Worm (Caenorhabditis elegans) whole organism, L3 larva: Measurements from ENCODE around the gene Y47D7A.17.

Experiments
- ZK546.5 ChIP-seq: sonication (generic microtip); optimal IDR thresholded peaks from 2 replicates; lab custom pipeline; 2017; ENCODE audit warnings: missing biosample characterization, missing genetic modification characterization
- aly-2 ChIP-seq: fragments of 150-350 bp; optimal IDR thresholded peaks from 2 replicates; lab custom pipeline; 2014; ENCODE audit warnings: missing biosample characterization, missing genetic modification characterization
- ama-1 ChIP-seq: fragments of 150-350 bp; optimal IDR thresholded peaks from 2 replicates; lab custom pipeline; 2018
- ceh-16 ChIP-seq: sonication (generic microtip); optimal IDR thresholded peaks from 2 replicates; lab custom pipeline; 2017; ENCODE audit warnings: missing biosample characterization, missing genetic modification characterization
- ceh-28 ChIP-seq: fragments of 150-350 bp; optimal IDR thresholded peaks from 2 replicates; lab custom pipeline; 2014; ENCODE audit warnings: missing biosample characterization, missing genetic modification reagents, missing genetic modification characterization
- ceh-82 ChIP-seq: fragments of 150-350 bp; optimal IDR thresholded peaks from 2 replicates; lab custom pipeline; 2014; ENCODE audit warnings: missing biosample characterization, missing genetic modification characterization
- ceh-9 ChIP-seq: sonication (generic microtip); optimal IDR thresholded peaks from 2 replicates; lab custom pipeline; 2018; ENCODE audit warnings: missing biosample characterization, missing genetic modification characterization
- daf-12 ChIP-seq: fragments of 150-350 bp; optimal IDR thresholded peaks from 2 replicates; lab custom pipeline; 2014; ENCODE audit warnings: missing biosample characterization, missing genetic modification reagents, missing genetic modification characterization
- egl-27 ChIP-seq: sonication (generic microtip); optimal IDR thresholded peaks from 4 replicates; lab custom pipeline; 2017; ENCODE audit warnings: missing biosample characterization, missing genetic modification reagents, missing genetic modification characterization
- elt-1 ChIP-seq: fragments of 150-350 bp; optimal IDR thresholded peaks from 2 replicates; lab custom pipeline; 2014; ENCODE audit warnings: missing biosample characterization, missing genetic modification characterization
- elt-2 ChIP-seq: sonication (generic microtip); optimal IDR thresholded peaks from 2 replicates; lab custom pipeline; 2016; ENCODE audit warnings: missing genetic modification reagents, mild to moderate bottlenecking, missing genetic modification characterization, missing compliant biosample characterization
- elt-3 ChIP-seq, 3 experiments: fragments of 150-350 bp in 1 of 3; sonication (generic microtip) in 2 of 3; optimal IDR thresholded peaks; 2 replicates in 2 of 3; 4 replicates in 1 of 3; lab custom pipeline; 2014 to 2017; ENCODE audit warnings: missing biosample characterization in 3 of 3, missing genetic modification characterization in 3 of 3
- fkh-10 ChIP-seq: sonication (generic microtip); optimal IDR thresholded peaks from 2 replicates; lab custom pipeline; 2017; ENCODE audit warnings: missing biosample characterization, missing genetic modification reagents, missing genetic modification characterization
- fkh-2 ChIP-seq: fragments of 150-350 bp; optimal IDR thresholded peaks from 2 replicates; lab custom pipeline; 2014; ENCODE audit warnings: missing biosample characterization, missing genetic modification reagents, missing genetic modification characterization
- hmg-11 ChIP-seq: sonication (generic microtip); optimal IDR thresholded peaks from 2 replicates; lab custom pipeline; 2016; ENCODE audit warnings: missing genetic modification characterization, missing compliant biosample characterization
- lin-15B ChIP-seq: fragments of 150-350 bp; optimal IDR thresholded peaks from 2 replicates; lab custom pipeline; 2014; ENCODE audit warnings: missing biosample characterization, missing genetic modification characterization
- mdl-1 ChIP-seq: fragments of 150-350 bp; optimal IDR thresholded peaks from 2 replicates; lab custom pipeline; 2014; ENCODE audit warnings: missing biosample characterization, missing genetic modification characterization
- mml-1 ChIP-seq: fragments of 150-350 bp; sonication (generic microtip); optimal IDR thresholded peaks from 3 replicates; lab custom pipeline; 2014; ENCODE audit warnings: missing biosample characterization, missing genetic modification characterization
- nfya-1 ChIP-seq: sonication (generic microtip); optimal IDR thresholded peaks from 2 replicates; lab custom pipeline; 2017; ENCODE audit warnings: missing genetic modification characterization, mild to moderate bottlenecking, missing compliant biosample characterization, antibody characterized with exemption, moderate library complexity; ENCODE audit not compliant: insufficient read depth
- nhr-11 ChIP-seq: fragments of 150-350 bp; optimal IDR thresholded peaks from 2 replicates; lab custom pipeline; 2014; ENCODE audit warnings: missing biosample characterization, missing genetic modification characterization
- nhr-237 ChIP-seq: fragments of 150-350 bp; optimal IDR thresholded peaks from 2 replicates; lab custom pipeline; 2014; ENCODE audit warnings: missing biosample characterization, missing genetic modification characterization
- nhr-25 ChIP-seq: sonication (generic microtip); optimal IDR thresholded peaks from 2 replicates; lab custom pipeline; 2017; ENCODE audit warnings: missing biosample characterization, missing genetic modification characterization
- nhr-28 ChIP-seq: fragments of 150-350 bp; optimal IDR thresholded peaks from 2 replicates; lab custom pipeline; 2014; ENCODE audit warnings: missing biosample characterization, missing genetic modification characterization
- nhr-43 ChIP-seq: sonication (generic microtip); optimal IDR thresholded peaks from 2 replicates; lab custom pipeline; 2016; ENCODE audit warnings: mild to moderate bottlenecking, missing genetic modification characterization, missing compliant biosample characterization; ENCODE audit not compliant: poor library complexity, severe bottlenecking
- nhr-67 ChIP-seq: fragments of 150-350 bp; optimal IDR thresholded peaks from 2 replicates; lab custom pipeline; 2014; ENCODE audit warnings: missing biosample characterization, missing genetic modification characterization
- nhr-76 ChIP-seq: fragments of 150-350 bp; sonication (generic microtip); optimal IDR thresholded peaks from 5 replicates; lab custom pipeline; 2014; ENCODE audit warnings: missing biosample characterization, missing genetic modification characterization
- nhr-77 ChIP-seq: fragments of 150-350 bp; optimal IDR thresholded peaks from 2 replicates; lab custom pipeline; 2014; ENCODE audit warnings: missing biosample characterization, missing genetic modification characterization
- pqm-1 ChIP-seq: fragments of 150-350 bp; optimal IDR thresholded peaks from 2 replicates; lab custom pipeline; 2017; ENCODE audit warnings: missing biosample characterization, missing genetic modification characterization, inconsistent platforms
- sea-2 ChIP-seq: fragments of 150-350 bp; sonication (generic microtip); optimal IDR thresholded peaks from 4 replicates; lab custom pipeline; 2014; ENCODE audit warnings: missing biosample characterization, missing genetic modification reagents, missing genetic modification characterization
- skn-1 ChIP-seq: fragments of 150-350 bp; optimal IDR thresholded peaks from 2 replicates; lab custom pipeline; 2014; ENCODE audit warnings: missing biosample characterization, missing genetic modification characterization
- snpc-4 ChIP-seq: fragments of 150-350 bp; optimal IDR thresholded peaks from 2 replicates; lab custom pipeline; 2014; ENCODE audit warnings: missing biosample characterization, missing genetic modification characterization
- unc-62 ChIP-seq: fragments of 150-350 bp; sonication (generic microtip); optimal IDR thresholded peaks from 4 replicates; lab custom pipeline; 2014; ENCODE audit warnings: missing biosample characterization, missing genetic modification reagents, missing genetic modification characterization
- zag-1 ChIP-seq: fragments of 150-350 bp; optimal IDR thresholded peaks from 2 replicates; lab custom pipeline; 2014; ENCODE audit warnings: missing biosample characterization, missing genetic modification characterization
- ztf-11 ChIP-seq: fragments of 150-350 bp; optimal IDR thresholded peaks from 2 replicates; lab custom pipeline; 2014; ENCODE audit warnings: missing biosample characterization, missing genetic modification characterization
- ztf-4 ChIP-seq: fragments of 150-350 bp; optimal IDR thresholded peaks from 2 replicates; lab custom pipeline; 2014; ENCODE audit warnings: missing biosample characterization, missing genetic modification characterization

Gene Y47D7A.17

ce11 chrV:4400118-4400517 is 11.5 kb downstream of the Y47D7A.17 start, which contains the start of gene F13A2.4:
Gene F13A2.4 (minus strand): TSS chrV:4400218.
- TF ChIP-seq unc-62 (GFP tag; lab: Kevin White, UChicago) (no peak), lin-15B (tag; lab: Kevin White, UChicago) (no peak), nhr-25 (tag; lab: Kevin White, UChicago) (no peak), ZK546.5 (no peak), aly-2 (tag; lab: Kevin White, UChicago) (no peak), nhr-77 (tag; lab: Kevin White, UChicago) (no peak), egl-27 (tag; lab: Kevin White, UChicago) (no peak), snpc-4 (tag; lab: Kevin White, UChicago) (no peak), elt-1 (no peak), nhr-76 (tag; lab: Kevin White, UChicago) (no peak), hmg-11 (tag; lab: Kevin White, UChicago) (no peak), nhr-28 (tag; lab: Kevin White, UChicago) (no peak), fkh-10 (GFP tag; lab: Kevin White, UChicago) (no peak), ztf-11 (tag; lab: Kevin White, UChicago) (no peak), nhr-67 (tag; lab: Kevin White, UChicago) (no peak), sea-2 (no peak), elt-2 (tag; lab: Kevin White, UChicago) (no peak), zag-1 (tag; lab: Kevin White, UChicago) (no peak), daf-12 (tag; lab: Kevin White, UChicago) (no peak), ceh-9 (tag; lab: Kevin White, UChicago) (no peak)

- TF ChIP-seq nhr-237, result no peak
- TF ChIP-seq ztf-11 (tag; lab: Kevin White, UChicago), result no peak
- no peak for TF ChIP-seq sea-2
- no peak for TF ChIP-seq skn-1 (tag; lab: Kevin White, UChicago)
- TF ChIP-seq ztf-4, result no peak
- no peak for TF ChIP-seq nhr-25 (tag; lab: Kevin White, UChicago)
- TF ChIP-seq ZK546.5, result no peak
- TF ChIP-seq elt-1, result no peak
- TF ChIP-seq elt-2 (tag; lab: Kevin White, UChicago), result no peak
- no peak for TF ChIP-seq pqm-1 (tag; lab: Kevin White, UChicago)
- TF ChIP-seq nhr-11, result no peak
- TF ChIP-seq nhr-43 (tag; lab: Kevin White, UChicago), result no peak
- no peak for TF ChIP-seq unc-62 (GFP tag; lab: Kevin White, UChicago)
- no peak for TF ChIP-seq nhr-76 (tag; lab: Kevin White, UChicago)
- no peak for TF ChIP-seq fkh-10 (GFP tag; lab: Kevin White, UChicago)
- TF ChIP-seq fkh-2 (tag; lab: Kevin White, UChicago), result no peak
- TF ChIP-seq, all 47 proteins: peak for 0
These were observed 12.7 kb downstream of the Y47D7A.17 start for ce11 chrV:4398884-4399283.

- TF ChIP-seq ama-1 (lab: Kevin White, UChicago) (no peak), mml-1 (no peak), snpc-4 (tag; lab: Kevin White, UChicago) (no peak), elt-3 (tag; optimal IDR thresholded peaks at IDR 0.05; lab: Kevin White, UChicago) (no peak), pqm-1 (tag; lab: Kevin White, UChicago) (no peak)
These were observed 13.5 kb downstream of the Y47D7A.17 start for ce11 chrV:4398127-4398526.

ce11 chrV:4396257-4396656 is 15.4 kb downstream of the Y47D7A.17 start, which contains the start of gene F13A2.3:
Gene F13A2.3 (minus strand): TSS chrV:4396357.
- TF ChIP-seq skn-1 (tag; lab: Kevin White, UChicago), result no peak
- TF ChIP-seq daf-12 (tag; lab: Kevin White, UChicago), result no peak
- no peak for TF ChIP-seq egl-27 (tag; lab: Kevin White, UChicago)
- no peak for TF ChIP-seq mdl-1 (tag; lab: Kevin White, UChicago)
- TF ChIP-seq ceh-82 (tag; lab: Kevin White, UChicago), result no peak
- no peak for TF ChIP-seq ceh-16 (tag; lab: Kevin White, UChicago)
- no peak for TF ChIP-seq lin-15B (tag; lab: Kevin White, UChicago)
- no peak for TF ChIP-seq nhr-67 (tag; lab: Kevin White, UChicago)
- TF ChIP-seq ceh-28, result no peak
- no peak for TF ChIP-seq nhr-11
- TF ChIP-seq elt-2 (tag; lab: Kevin White, UChicago), result no peak
- no peak for TF ChIP-seq fkh-10 (GFP tag; lab: Kevin White, UChicago)
- no peak for TF ChIP-seq ceh-9 (tag; lab: Kevin White, UChicago)

- TF ChIP-seq ceh-16 (tag; lab: Kevin White, UChicago), result no peak
- peak; percentile 93 for TF ChIP-seq nfya-1 (tag; lab: Kevin White, UChicago)
These were observed 23.7 kb downstream of the Y47D7A.17 start for ce11 chrV:4387916-4388315.
